Fruit fly (Drosophila melanogaster) whole organism, adult: ENCODE measurements around the gene CG14422.

Experiments
- CG11617 ChIP-seq: fragments of 200-800 bp; sonication (Bioruptor generic); optimal IDR thresholded peaks from 2 replicates; lab custom pipeline; 2017; ENCODE audit warnings: mild to moderate bottlenecking, missing biosample characterization, missing genetic modification reagents, missing genetic modification characterization
- CG12768 ChIP-seq: fragments of 200-800 bp; sonication (Bioruptor generic); optimal IDR thresholded peaks from 2 replicates; lab custom pipeline; 2017; ENCODE audit warnings: missing biosample characterization, missing genetic modification characterization, mild to moderate bottlenecking, moderate library complexity, missing genetic modification reagents
- CG14711 ChIP-seq: fragments of 200-800 bp; sonication (Bioruptor generic); optimal IDR thresholded peaks from 2 replicates; lab custom pipeline; 2018; ENCODE audit warnings: missing biosample characterization, mild to moderate bottlenecking, missing genetic modification characterization, moderate library complexity
- CG1620 ChIP-seq: fragments of 200-800 bp; sonication (Bioruptor generic); optimal IDR thresholded peaks from 2 replicates; lab custom pipeline; 2016; ENCODE audit warnings: missing biosample characterization, missing genetic modification characterization
- CG33017 ChIP-seq: fragments of 200-800 bp; sonication (Bioruptor generic); optimal IDR thresholded peaks from 2 replicates; lab custom pipeline; 2018; ENCODE audit warnings: missing biosample characterization, mild to moderate bottlenecking, missing genetic modification characterization, moderate library complexity
- CG5204 ChIP-seq: fragments of 200-800 bp; sonication (Bioruptor generic); optimal IDR thresholded peaks from 2 replicates; lab custom pipeline; 2016; ENCODE audit warnings: missing biosample characterization, missing genetic modification characterization
- CG7045 ChIP-seq: fragments of 200-800 bp; sonication (Bioruptor generic); optimal IDR thresholded peaks from 2 replicates; lab custom pipeline; 2017; ENCODE audit warnings: missing biosample characterization, mild to moderate bottlenecking, missing genetic modification characterization
- CG7101 ChIP-seq: fragments of 200-800 bp; sonication (Bioruptor generic); optimal IDR thresholded peaks from 2 replicates; lab custom pipeline; 2018; ENCODE audit warnings: missing biosample characterization, mild to moderate bottlenecking, missing genetic modification characterization, moderate library complexity
- Clk ChIP-seq: fragments of 200-800 bp; sonication (Bioruptor generic); optimal IDR thresholded peaks from 2 replicates; lab custom pipeline; 2017; ENCODE audit warnings: missing biosample characterization, missing genetic modification characterization
- Crg-1 ChIP-seq: fragments of 200-800 bp; sonication (Bioruptor generic); optimal IDR thresholded peaks from 2 replicates; lab custom pipeline; 2016; ENCODE audit warnings: missing biosample characterization, missing genetic modification characterization
- Hr96 ChIP-seq: fragments of 200-800 bp; sonication (Bioruptor generic); optimal IDR thresholded peaks from 2 replicates; lab custom pipeline; 2016; ENCODE audit warnings: missing biosample characterization, missing genetic modification characterization
- Mnt ChIP-seq: fragments of 200-800 bp; sonication (Bioruptor generic); optimal IDR thresholded peaks from 2 replicates; lab custom pipeline; 2016; ENCODE audit warnings: missing biosample characterization, mild to moderate bottlenecking, missing genetic modification characterization
- bab1 ChIP-seq: fragments of 200-800 bp; sonication (Bioruptor generic); optimal IDR thresholded peaks from 3 replicates; lab custom pipeline; 2019; ENCODE audit warnings: missing biosample characterization, mild to moderate bottlenecking, missing genetic modification characterization, moderate library complexity
- cic ChIP-seq: fragments of 200-800 bp; sonication (Bioruptor generic); optimal IDR thresholded peaks from 2 replicates; lab custom pipeline; 2017; ENCODE audit warnings: missing biosample characterization, mild to moderate bottlenecking, missing genetic modification characterization, moderate library complexity
- cnc ChIP-seq, 2 experiments: fragments of >200 bp; optimal IDR thresholded peaks; 2 replicates each; lab custom pipeline; 2017
- kay ChIP-seq: fragments of 200-800 bp; sonication (Bioruptor generic); peaks from one replicate; lab custom pipeline; 2016; ENCODE audit warnings: missing biosample characterization, missing genetic modification characterization, borderline replicate concordance
- ovo ChIP-seq: fragments of 200-800 bp; sonication (Bioruptor generic); optimal IDR thresholded peaks from 2 replicates; lab custom pipeline; 2016; ENCODE audit warnings: missing biosample characterization, missing genetic modification characterization
- pad ChIP-seq: fragments of 200-800 bp; sonication (Bioruptor generic); optimal IDR thresholded peaks from 3 replicates; lab custom pipeline; 2017; ENCODE audit warnings: missing biosample characterization, missing genetic modification characterization, mild to moderate bottlenecking, moderate library complexity, missing genetic modification reagents
- tj ChIP-seq: fragments of 200-800 bp; sonication (Bioruptor generic); optimal IDR thresholded peaks from 3 replicates; lab custom pipeline; 2017; ENCODE audit warnings: missing biosample characterization, mild to moderate bottlenecking, missing genetic modification characterization, moderate library complexity
- toe ChIP-seq: fragments of 200-800 bp; sonication (Bioruptor generic); optimal IDR thresholded peaks from 2 replicates; lab custom pipeline; 2016; ENCODE audit warnings: missing biosample characterization, missing genetic modification characterization

CG14422 gene

dm6 chrX:2943086-2943485 lies at the start of gene CG14422:
CG14422 (plus strand) TSS chrX:2943386.
- TF ChIP-seq CG7101 (tag; lab: Kevin White, UChicago), result no peak
- no peak for TF ChIP-seq pad (GFP tag; lab: Kevin White, UChicago)
- no peak for TF ChIP-seq CG12768 (GFP tag; lab: Kevin White, UChicago)
- TF ChIP-seq CG33017 (tag; lab: Kevin White, UChicago), result no peak
- no peak for TF ChIP-seq CG1620
- TF ChIP-seq toe (GFP tag; lab: Kevin White, UChicago), result no peak
- TF ChIP-seq bab1 (GFP tag; lab: Kevin White, UChicago), result no peak
- no peak for TF ChIP-seq Clk (GFP tag; lab: Kevin White, UChicago)
- TF ChIP-seq CG14711 (tag; lab: Kevin White, UChicago), result no peak
- no peak for TF ChIP-seq kay (GFP tag; lab: Kevin White, UChicago)
- no peak for TF ChIP-seq Crg-1 (GFP tag; lab: Kevin White, UChicago)
- TF ChIP-seq ovo (GFP tag; lab: Kevin White, UChicago), result no peak
- no peak for TF ChIP-seq Mnt
- TF ChIP-seq CG7045, result no peak
- TF ChIP-seq CG11617, result no peak
- TF ChIP-seq Hr96 (GFP tag; lab: Kevin White, UChicago), result no peak

DNA sequence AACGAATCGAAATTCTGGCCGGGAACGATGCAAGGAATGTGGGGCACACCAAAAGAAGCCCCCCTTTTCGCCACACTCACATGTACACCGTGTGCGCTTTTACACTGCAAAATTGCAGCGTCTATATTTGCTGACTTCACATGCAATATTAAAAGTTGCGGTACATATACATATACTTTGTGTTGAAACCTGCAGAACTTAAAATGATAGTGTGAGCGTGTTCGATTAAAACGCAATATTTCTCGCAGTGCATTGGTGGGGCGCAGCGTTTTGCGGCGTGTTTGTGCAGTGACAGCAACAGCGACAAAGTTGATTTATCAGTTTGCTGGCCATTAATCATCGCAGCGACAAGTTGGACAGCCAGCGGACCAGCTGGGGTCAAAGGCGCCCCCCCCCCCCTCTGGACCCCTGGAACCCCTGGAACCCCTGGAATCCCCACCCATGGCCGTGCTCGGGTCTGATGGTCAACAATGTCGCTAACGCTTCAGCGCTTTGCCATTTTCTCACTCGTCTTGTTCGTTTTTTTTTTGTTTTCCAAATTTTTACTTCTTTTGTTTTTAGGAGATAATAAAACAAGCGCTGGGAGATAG lies 36.0 kb upstream of the CG14422 start:
- TF ChIP-seq CG1620, result no peak
- TF ChIP-seq CG5204 (GFP tag; lab: Kevin White, UChicago), result no peak
- no peak for TF ChIP-seq ovo (GFP tag; lab: Kevin White, UChicago)
- TF ChIP-seq kay (GFP tag; lab: Kevin White, UChicago), result no peak
- TF ChIP-seq tj, result no peak
- no peak for TF ChIP-seq CG7101 (tag; lab: Kevin White, UChicago)
- no peak for TF ChIP-seq pad (GFP tag; lab: Kevin White, UChicago)
- TF ChIP-seq CG12768 (GFP tag; lab: Kevin White, UChicago), result no peak
- TF ChIP-seq cic (GFP tag; lab: Kevin White, UChicago), result no peak
- no peak for TF ChIP-seq CG33017 (tag; lab: Kevin White, UChicago)
- no peak for TF ChIP-seq CG7045

DNA sequence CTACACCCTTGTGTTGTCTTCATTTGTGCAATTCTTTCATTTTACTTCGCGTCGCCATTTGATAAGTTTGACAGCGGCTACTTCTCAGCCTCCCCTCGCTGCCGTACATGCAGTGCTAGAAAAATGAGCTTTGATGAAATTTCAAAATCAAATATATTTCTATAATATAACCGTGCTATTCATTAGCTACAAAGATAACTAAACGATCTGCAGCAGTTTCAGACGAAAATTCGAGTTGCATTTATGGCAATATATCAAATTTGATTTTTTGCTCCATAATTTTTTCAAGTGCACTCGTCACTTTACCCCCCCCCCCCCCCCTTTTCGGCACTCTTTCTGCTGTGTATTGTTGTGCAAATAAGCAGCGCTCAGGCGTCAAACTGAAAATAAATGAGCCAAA lies 30.6 kb upstream of the CG14422 start:
- TF ChIP-seq CG5204 (GFP tag; lab: Kevin White, UChicago) (no peak), ovo (GFP tag; lab: Kevin White, UChicago) (no peak), Crg-1 (GFP tag; lab: Kevin White, UChicago) (no peak), CG14711 (tag; lab: Kevin White, UChicago) (no peak), cnc (optimal IDR thresholded peaks at IDR 0.05; lab: Kevin White, UChicago) (no peak), CG7045 (no peak), tj (no peak), CG11617 (no peak), Clk (GFP tag; lab: Kevin White, UChicago) (no peak), CG1620 (no peak), pad (GFP tag; lab: Kevin White, UChicago) (no peak), CG12768 (GFP tag; lab: Kevin White, UChicago) (no peak), Hr96 (GFP tag; lab: Kevin White, UChicago) (no peak), kay (GFP tag; lab: Kevin White, UChicago) (no peak), CG7101 (tag; lab: Kevin White, UChicago) (no peak), Mnt (no peak), CG33017 (tag; lab: Kevin White, UChicago) (no peak), bab1 (GFP tag; lab: Kevin White, UChicago) (no peak), toe (GFP tag; lab: Kevin White, UChicago) (no peak)

- TF ChIP-seq ovo (GFP tag; lab: Kevin White, UChicago) (no peak), CG7045 (no peak), Mnt (no peak), bab1 (GFP tag; lab: Kevin White, UChicago) (no peak), Crg-1 (GFP tag; lab: Kevin White, UChicago) (no peak), CG5204 (GFP tag; lab: Kevin White, UChicago) (no peak), CG14711 (tag; lab: Kevin White, UChicago) (no peak), CG11617 (no peak), tj (no peak), cnc (optimal IDR thresholded peaks at IDR 0.05; lab: Kevin White, UChicago) (no peak), CG33017 (tag; lab: Kevin White, UChicago) (no peak), kay (GFP tag; lab: Kevin White, UChicago) (no peak), cic (GFP tag; lab: Kevin White, UChicago) (no peak), Clk (GFP tag; lab: Kevin White, UChicago) (no peak), CG12768 (GFP tag; lab: Kevin White, UChicago) (no peak), toe (GFP tag; lab: Kevin White, UChicago) (no peak), Hr96 (GFP tag; lab: Kevin White, UChicago) (no peak), pad (GFP tag; lab: Kevin White, UChicago) (no peak)
Measured at dm6 chrX:2914091-2914490, 29.1 kb upstream of the CG14422 start.

DNA sequence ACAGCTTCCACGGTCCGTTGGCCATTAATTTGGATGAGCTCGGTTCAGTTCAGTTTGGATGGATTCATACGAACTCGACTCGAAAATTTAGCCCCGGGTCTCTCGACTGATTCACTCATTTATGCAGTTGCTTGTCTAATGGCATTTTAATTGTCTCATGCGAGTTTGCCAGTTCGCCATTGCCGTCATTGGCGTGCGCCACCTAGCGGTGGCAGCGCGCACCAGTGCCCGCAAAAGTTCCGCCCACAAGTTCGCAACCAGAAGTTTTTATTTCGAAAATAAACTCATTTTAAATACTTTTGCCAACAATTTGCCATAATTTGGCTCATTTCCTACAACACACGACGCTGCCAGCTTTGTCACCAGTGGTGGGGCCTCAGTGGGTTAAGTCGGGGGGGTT lies 28.1 kb upstream of the CG14422 start:
- TF ChIP-seq CG33017 (tag; lab: Kevin White, UChicago) (no peak), cnc (optimal IDR thresholded peaks at IDR 0.05; lab: Kevin White, UChicago) (no peak), CG14711 (tag; lab: Kevin White, UChicago) (no peak), bab1 (GFP tag; lab: Kevin White, UChicago) (no peak), CG12768 (GFP tag; lab: Kevin White, UChicago) (no peak), CG7101 (tag; lab: Kevin White, UChicago) (no peak), ovo (GFP tag; lab: Kevin White, UChicago) (no peak), tj (no peak)

DNA sequence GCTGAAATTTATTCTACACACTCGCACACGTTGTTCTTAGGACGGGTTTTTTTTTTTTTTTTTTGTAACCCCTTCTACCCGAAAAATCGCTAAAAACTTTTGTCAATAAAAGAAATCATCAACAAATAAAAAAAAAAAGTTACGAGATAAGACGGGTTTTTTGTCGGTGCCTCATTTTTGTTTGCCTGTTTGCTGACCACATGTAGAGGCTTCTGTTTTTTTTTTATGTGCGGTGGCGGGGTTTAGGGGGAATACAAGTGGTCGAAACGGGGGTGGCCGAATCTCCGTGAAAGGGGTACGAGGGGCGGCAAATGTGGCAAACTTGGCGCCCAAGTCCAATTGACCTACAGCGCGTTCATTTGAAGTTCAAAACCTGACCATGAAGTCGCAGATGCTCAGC lies 24.6 kb upstream of the CG14422 start:
- TF ChIP-seq tj, result no peak
- no peak for TF ChIP-seq CG5204 (GFP tag; lab: Kevin White, UChicago)
